Worm (Caenorhabditis elegans) whole organism, young adult: ENCODE data around the gene D1005.2.

ENCODE experiments used
- B0019.2 ChIP-seq: fragments of 200-800 bp; sonication (Bioruptor generic); conservative IDR thresholded peaks from 2 replicates; pipeline ENCODE4 v1.3.6; 2022; ENCODE audit warnings: missing genetic modification reagents, missing genetic modification characterization, missing compliant biosample characterization
- B0035.1 ChIP-seq: sonication (generic microtip); optimal IDR thresholded peaks from 2 replicates; lab custom pipeline; 2016; ENCODE audit warnings: missing genetic modification characterization, mild to moderate bottlenecking, missing compliant biosample characterization, missing genotype, missing genetic modification reagents
- B0336.3 ChIP-seq: fragments of 200-800 bp; sonication (Bioruptor generic); IDR thresholded peaks from 2 replicates; pipeline ENCODE4 v1.3.6; 2022; ENCODE audit warnings: missing genetic modification characterization, missing compliant biosample characterization
- K11D2.4 ChIP-seq: fragments of 200-800 bp; sonication (Bioruptor generic); IDR thresholded peaks from 2 replicates; pipeline ENCODE4 v1.3.6; 2022; ENCODE audit warnings: missing genetic modification reagents, missing genetic modification characterization, missing compliant biosample characterization
- Y79H2A.3 ChIP-seq: fragments of 200-800 bp; sonication (Bioruptor generic); conservative IDR thresholded peaks from 2 replicates; pipeline ENCODE4 v1.3.6; 2022; ENCODE audit warnings: missing genetic modification reagents, missing genetic modification characterization, missing compliant biosample characterization
- Y95B8A.8 ChIP-seq: fragments of 200-800 bp; sonication (Bioruptor generic); IDR thresholded peaks from 2 replicates; pipeline ENCODE4 v1.3.6; 2022; ENCODE audit warnings: missing genetic modification reagents, missing genetic modification characterization, missing compliant biosample characterization
- aptf-3 ChIP-seq: fragments of 200-800 bp; sonication (Bioruptor generic); IDR thresholded peaks from 2 replicates; pipeline ENCODE4 v1.3.6; 2022; ENCODE audit warnings: missing genetic modification characterization, missing compliant biosample characterization
- atf-7 ChIP-seq: sonication (generic microtip); optimal IDR thresholded peaks from 2 replicates; lab custom pipeline; 2017; ENCODE audit warnings: mild to moderate bottlenecking, missing genetic modification characterization, missing compliant biosample characterization
- athp-1 ChIP-seq: sonication (generic microtip); optimal IDR thresholded peaks from 2 replicates; lab custom pipeline; 2017; ENCODE audit warnings: mild to moderate bottlenecking, missing genetic modification characterization, missing compliant biosample characterization
- attf-3 ChIP-seq: fragments of 200-800 bp; sonication (Bioruptor generic); conservative IDR thresholded peaks from 2 replicates; pipeline ENCODE4 v1.3.6; 2022; ENCODE audit warnings: missing genetic modification reagents, missing genetic modification characterization, missing compliant biosample characterization
- attf-5 ChIP-seq: fragments of 200-800 bp; sonication (Bioruptor generic); optimal IDR thresholded peaks from 2 replicates; lab custom pipeline; 2018; ENCODE audit warnings: mild to moderate bottlenecking, missing genetic modification characterization, missing compliant biosample characterization
- bed-2 ChIP-seq: fragments of 200-800 bp; sonication (Bioruptor generic); IDR thresholded peaks from 2 replicates; pipeline ENCODE4 v1.3.6; 2022; ENCODE audit warnings: missing genetic modification reagents, missing genetic modification characterization, missing compliant biosample characterization
- cebp-1 ChIP-seq, 2 experiments: fragments of 200-800 bp in 1 of 2; sonication (Bioruptor generic) in 1 of 2; sonication (generic microtip) in 1 of 2; IDR thresholded peaks in 1 of 2; optimal IDR thresholded peaks in 1 of 2; 2 replicates each; pipeline versions ENCODE4 v1.3.6 to Lab custom; 2017 to 2022; ENCODE audit warnings: missing compliant biosample characterization in 2 of 2, missing genetic modification characterization in 2 of 2, mild to moderate bottlenecking in 1 of 2, missing genetic modification reagents in 1 of 2, moderate library complexity in 1 of 2
- cebp-2 ChIP-seq: fragments of 200-800 bp; sonication (Bioruptor generic); IDR thresholded peaks from 2 replicates; pipeline ENCODE4 v1.3.6; 2022; ENCODE audit warnings: missing genetic modification characterization, missing compliant biosample characterization
- ceh-58 ChIP-seq: fragments of 200-800 bp; sonication (Bioruptor generic); IDR thresholded peaks from 2 replicates; pipeline ENCODE4 v1.3.6; 2022; ENCODE audit warnings: missing genetic modification characterization, missing compliant biosample characterization
- die-1 ChIP-seq: sonication (generic microtip); optimal IDR thresholded peaks from 2 replicates; lab custom pipeline; 2016; ENCODE audit warnings: missing genotype, mild to moderate bottlenecking, missing genetic modification characterization, missing compliant biosample characterization
- dox-1 ChIP-seq: fragments of 200-800 bp; sonication (Bioruptor generic); IDR thresholded peaks from 2 replicates; pipeline ENCODE4 v1.3.6; 2022; ENCODE audit warnings: missing genetic modification reagents, missing genetic modification characterization, missing compliant biosample characterization
- egl-44 ChIP-seq: fragments of 200-800 bp; sonication (Bioruptor generic); IDR thresholded peaks from 2 replicates; pipeline ENCODE4 v1.3.6; 2022; ENCODE audit warnings: missing genetic modification reagents, missing genetic modification characterization, missing compliant biosample characterization
- egrh-3 ChIP-seq: fragments of 200-800 bp; sonication (Bioruptor generic); IDR thresholded peaks from 2 replicates; pipeline ENCODE4 v1.3.6; 2022; ENCODE audit warnings: missing genetic modification reagents, missing genetic modification characterization, missing compliant biosample characterization
- fkh-3 ChIP-seq: sonication (generic microtip); optimal IDR thresholded peaks from 2 replicates; lab custom pipeline; 2016; ENCODE audit warnings: mild to moderate bottlenecking, missing genetic modification characterization, missing compliant biosample characterization
- gei-17 ChIP-seq: fragments of 200-800 bp; sonication (Bioruptor generic); optimal IDR thresholded peaks from 2 replicates; lab custom pipeline; 2018; ENCODE audit warnings: mild to moderate bottlenecking, missing genetic modification characterization, missing compliant biosample characterization
- hrde-1 ChIP-seq: sonication (generic microtip); optimal IDR thresholded peaks from 2 replicates; lab custom pipeline; 2016; ENCODE audit warnings: missing genetic modification characterization, mild to moderate bottlenecking, missing compliant biosample characterization, moderate library complexity, missing genotype, missing genetic modification reagents, borderline replicate concordance
- let-607 ChIP-seq, 2 experiments: fragments of 200-800 bp in 1 of 2; sonication (Bioruptor generic) in 1 of 2; sonication (generic microtip) in 1 of 2; optimal IDR thresholded peaks; 2 replicates each; lab custom pipeline; 2016 to 2018; ENCODE audit warnings: mild to moderate bottlenecking in 2 of 2, missing compliant biosample characterization in 2 of 2, missing genetic modification characterization in 2 of 2, moderate library complexity in 2 of 2, missing genotype in 1 of 2
- lin-35 ChIP-seq, 3 experiments: fragments of 150-350 bp in 2 of 3; sonication (generic microtip) in 1 of 3; optimal IDR thresholded peaks; 2 replicates each; lab custom pipeline; 2014 to 2018; ENCODE audit warnings: missing biosample characterization in 3 of 3, missing genetic modification characterization in 3 of 3, missing genetic modification reagents in 3 of 3
- lin-54 ChIP-seq: fragments of 200-800 bp; sonication (Bioruptor generic); optimal IDR thresholded peaks from 2 replicates; lab custom pipeline; 2018; ENCODE audit warnings: mild to moderate bottlenecking, missing genetic modification characterization, missing compliant biosample characterization
- lir-1 ChIP-seq: fragments of 200-800 bp; sonication (Bioruptor generic); conservative IDR thresholded peaks from 2 replicates; pipeline ENCODE4 v1.3.6; 2022; ENCODE audit warnings: missing genetic modification reagents, missing genetic modification characterization, missing compliant biosample characterization
- lsl-1 ChIP-seq: fragments of 200-800 bp; sonication (Bioruptor generic); optimal IDR thresholded peaks from 2 replicates; lab custom pipeline; 2018; ENCODE audit warnings: mild to moderate bottlenecking, missing genetic modification characterization, moderate library complexity, missing compliant biosample characterization
- lsy-27 ChIP-seq: sonication (generic microtip); optimal IDR thresholded peaks from 2 replicates; lab custom pipeline; 2017; ENCODE audit warnings: missing genetic modification characterization, mild to moderate bottlenecking, missing compliant biosample characterization, antibody characterized with exemption, missing genotype, borderline replicate concordance; ENCODE audit not compliant: insufficient read depth
- madf-10 ChIP-seq: sonication (generic microtip); optimal IDR thresholded peaks from 2 replicates; lab custom pipeline; 2016; ENCODE audit warnings: mild to moderate bottlenecking, missing genetic modification characterization, missing compliant biosample characterization
- madf-3 ChIP-seq: fragments of 200-800 bp; sonication (Bioruptor generic); IDR thresholded peaks from 2 replicates; pipeline ENCODE4 v1.3.6; 2022; ENCODE audit warnings: missing genetic modification reagents, missing genetic modification characterization, missing compliant biosample characterization
- mcd-1 ChIP-seq: fragments of 200-800 bp; sonication (Bioruptor generic); IDR thresholded peaks from 2 replicates; pipeline ENCODE4 v1.3.6; 2022; ENCODE audit warnings: missing genetic modification reagents, missing genetic modification characterization, missing compliant biosample characterization
- mel-28 ChIP-seq: sonication (generic microtip); optimal IDR thresholded peaks from 2 replicates; lab custom pipeline; 2016; ENCODE audit warnings: borderline replicate concordance, mild to moderate bottlenecking, missing genetic modification characterization, missing compliant biosample characterization
- nfyb-1 ChIP-seq: fragments of 200-800 bp; sonication (Bioruptor generic); IDR thresholded peaks from 2 replicates; pipeline ENCODE4 v1.3.6; 2022; ENCODE audit warnings: missing genetic modification reagents, missing genetic modification characterization, missing compliant biosample characterization
- rec-8 ChIP-seq, 2 experiments: sonication (generic microtip); optimal IDR thresholded peaks; 2 replicates each; lab custom pipeline; 2016; ENCODE audit warnings: mild to moderate bottlenecking in 2 of 2, missing genetic modification characterization in 2 of 2, missing genetic modification reagents in 2 of 2, missing genotype in 2 of 2, missing biosample characterization in 1 of 2, missing compliant biosample characterization in 1 of 2, moderate library complexity in 1 of 2
- repo-1 ChIP-seq: sonication (generic microtip); optimal IDR thresholded peaks from 2 replicates; lab custom pipeline; 2017; ENCODE audit warnings: mild to moderate bottlenecking, missing genetic modification characterization, missing compliant biosample characterization
- sea-2 ChIP-seq: fragments of 200-800 bp; sonication (Bioruptor generic); IDR thresholded peaks from 2 replicates; pipeline ENCODE4 v1.3.6; 2022; ENCODE audit warnings: missing genetic modification characterization, missing compliant biosample characterization
- snpc-1.1 ChIP-seq: sonication (generic microtip); optimal IDR thresholded peaks from 2 replicates; lab custom pipeline; 2017; ENCODE audit warnings: missing genetic modification characterization, mild to moderate bottlenecking, missing compliant biosample characterization, antibody characterized with exemption, moderate library complexity, missing genotype, missing genetic modification reagents; ENCODE audit not compliant: insufficient read depth
- snpc-3.4 ChIP-seq: sonication (generic microtip); optimal IDR thresholded peaks from 2 replicates; lab custom pipeline; 2017; ENCODE audit warnings: missing genetic modification characterization, mild to moderate bottlenecking, missing compliant biosample characterization, antibody characterized with exemption, moderate library complexity, missing genotype, missing genetic modification reagents
- snpc-4 ChIP-seq, 5 experiments: fragments of 150-350 bp in 1 of 5; sonication (generic microtip) in 4 of 5; optimal IDR thresholded peaks; 2 replicates each; lab custom pipeline; 2014 to 2018; ENCODE audit warnings: missing genetic modification characterization in 5 of 5, missing biosample characterization in 3 of 5, antibody characterized with exemption in 2 of 5, mild to moderate bottlenecking in 2 of 5, missing compliant biosample characterization in 2 of 5, missing genotype in 2 of 5, moderate library complexity in 2 of 5, missing genetic modification reagents in 1 of 5
- tbp1 ChIP-seq: fragments of 200-800 bp; sonication (Bioruptor generic); optimal IDR thresholded peaks from 2 replicates; lab custom pipeline; 2018; ENCODE audit warnings: mild to moderate bottlenecking, missing genetic modification characterization, missing compliant biosample characterization
- tbx-9 ChIP-seq: sonication (generic microtip); optimal IDR thresholded peaks from 2 replicates; lab custom pipeline; 2016; ENCODE audit warnings: borderline replicate concordance, missing genetic modification characterization, inconsistent platforms, missing compliant biosample characterization
- tlf-1 ChIP-seq: fragments of 200-800 bp; sonication (Bioruptor generic); optimal IDR thresholded peaks from 2 replicates; lab custom pipeline; 2018; ENCODE audit warnings: mild to moderate bottlenecking, missing genetic modification characterization, missing compliant biosample characterization
- zfh-2 ChIP-seq: fragments of 200-800 bp; sonication (Bioruptor generic); conservative IDR thresholded peaks from 2 replicates; pipeline ENCODE4 v1.3.6; 2022; ENCODE audit warnings: missing genetic modification reagents, missing genetic modification characterization, missing compliant biosample characterization
- ztf-3 ChIP-seq: fragments of 200-800 bp; sonication (Bioruptor generic); optimal IDR thresholded peaks from 2 replicates; lab custom pipeline; 2018; ENCODE audit warnings: mild to moderate bottlenecking, missing genetic modification characterization, missing compliant biosample characterization

Gene D1005.2

DNA sequence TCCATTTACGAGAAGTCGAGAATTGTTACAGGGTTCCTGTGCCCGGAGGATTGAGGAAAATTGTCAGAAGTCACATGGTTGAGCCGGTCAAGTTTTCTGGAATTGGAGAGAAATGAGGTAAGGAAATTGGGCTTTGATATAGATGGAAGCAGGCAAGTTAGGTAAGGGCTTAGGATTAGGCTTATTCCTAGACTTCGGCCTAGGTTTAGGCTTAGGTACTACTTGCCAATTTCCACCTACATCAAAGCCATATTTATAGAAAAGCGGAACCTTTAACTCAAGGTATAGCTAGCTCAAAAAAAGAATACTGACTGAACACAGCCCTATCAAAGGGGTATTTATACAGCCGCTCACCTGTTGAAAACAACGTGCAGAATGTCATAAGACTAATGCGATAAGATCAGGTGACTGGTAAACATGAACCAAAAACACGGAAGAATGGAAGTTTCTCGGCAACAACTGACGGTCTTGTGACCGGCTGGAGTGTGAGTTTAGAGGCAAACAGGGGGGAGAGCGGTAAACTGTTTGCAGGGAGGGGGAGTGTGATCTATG is 45.8 kb downstream of the D1005.2 start (continued):
- 0 out of 2 replicates have a peak, but pooled peaks have one; percentile 43 for TF ChIP-seq aptf-3
- no peak for TF ChIP-seq snpc-3.4 (tag; lab: Kevin White, UChicago)
- TF ChIP-seq lin-35 (GFP tag; optimal IDR thresholded peaks at IDR 0.05; lab: Kevin White, UChicago) = peak in 1 of 3 experiments; percentile 33
- TF ChIP-seq zfh-2 (GFP tag; lab: Robert Waterston, UW) = 0 out of 2 replicates have a peak, but pooled peaks have one; percentile 16
- TF ChIP-seq K11D2.4 (GFP tag; lab: Robert Waterston, UW) = peak; percentile 79
- no peak for TF ChIP-seq B0035.1 (tag; lab: Kevin White, UChicago)
- peak; percentile 47; the same call in 1 of the 2 replicates for TF ChIP-seq lir-1 (GFP tag; lab: Robert Waterston, UW)
- no peak for TF ChIP-seq madf-10 (tag; lab: Kevin White, UChicago)
- TF ChIP-seq repo-1 (tag; lab: Kevin White, UChicago) = peak; percentile 37
- peak; percentile 50 for TF ChIP-seq tbp1 (GFP tag; lab: Kevin White, UChicago)
- TF ChIP-seq fkh-3 (tag; lab: Kevin White, UChicago) = no peak
- peak; percentile 60 for TF ChIP-seq egrh-3
- no peak for TF ChIP-seq bed-2 (GFP tag; lab: Robert Waterston, UW)
- no peak for TF ChIP-seq cebp-2 (GFP tag; lab: Robert Waterston, UW)
- TF ChIP-seq attf-3 = no peak; the same call in 1 of the 2 replicates
- no peak for TF ChIP-seq Y79H2A.3
- TF ChIP-seq hrde-1 (tag; lab: Kevin White, UChicago) = no peak
- no peak for TF ChIP-seq lsl-1 (GFP tag; lab: Kevin White, UChicago)
- TF ChIP-seq Y95B8A.8 = no peak
- peak; percentile 5; the same call in 1 of the 2 replicates for TF ChIP-seq mcd-1
- no peak for TF ChIP-seq snpc-4 (GFP tag; optimal IDR thresholded peaks at IDR 0.05; lab: Kevin White, UChicago)
- TF ChIP-seq snpc-4 (tag; optimal IDR thresholded peaks at IDR 0.05; lab: Kevin White, UChicago) = peak in 1 of 4 experiments; percentile 16
- no peak; the same call in 1 of the 2 replicates for TF ChIP-seq cebp-1 (GFP tag; IDR thresholded peaks at IDR 0.05; lab: Robert Waterston, UW)
- TF ChIP-seq cebp-1 (tag; optimal IDR thresholded peaks at IDR 0.05; lab: Kevin White, UChicago) = peak; percentile 62
- TF ChIP-seq attf-5 = peak; percentile 35
- TF ChIP-seq mel-28 = no peak
- TF ChIP-seq let-607 (tag; optimal IDR thresholded peaks at IDR 0.05; lab: Kevin White, UChicago) = peak; percentile 8 to 39
- TF ChIP-seq lsy-27 (tag; lab: Kevin White, UChicago) = no peak
- no peak for TF ChIP-seq snpc-1.1 (tag; lab: Kevin White, UChicago)
- no peak for TF ChIP-seq tbx-9
- peak; percentile 50 for TF ChIP-seq lin-54 (GFP tag; lab: Kevin White, UChicago)
- peak; percentile 16; the same call in 1 of the 2 replicates for TF ChIP-seq B0336.3 (GFP tag; lab: Robert Waterston, UW)
- TF ChIP-seq die-1 (tag; lab: Kevin White, UChicago) = no peak
- no peak for TF ChIP-seq athp-1 (tag; lab: Kevin White, UChicago)
- TF ChIP-seq gei-17 = peak; percentile 80
- TF ChIP-seq rec-8 (tag; optimal IDR thresholded peaks at IDR 0.05; lab: Kevin White, UChicago) = no peak
- no peak for TF ChIP-seq ztf-3
- no peak for TF ChIP-seq ceh-58
- no peak for TF ChIP-seq B0019.2 (GFP tag; lab: Robert Waterston, UW)
- TF ChIP-seq egl-44 (GFP tag; lab: Robert Waterston, UW) = peak; percentile 62; the same call in 1 of the 2 replicates
- peak; percentile 58 for TF ChIP-seq atf-7 (tag; lab: Kevin White, UChicago)
- peak; percentile 50; the same call in 1 of the 2 replicates for TF ChIP-seq nfyb-1 (GFP tag; lab: Robert Waterston, UW)
- peak; percentile 74 for TF ChIP-seq tlf-1 (GFP tag; lab: Kevin White, UChicago)
- no peak for TF ChIP-seq sea-2 (GFP tag; lab: Robert Waterston, UW)
- TF ChIP-seq madf-3 (GFP tag; lab: Robert Waterston, UW) = no peak
- TF ChIP-seq dox-1 (GFP tag; lab: Robert Waterston, UW) = no peak
